Fruit fly (Drosophila melanogaster): ENCODE measurements around the gene crn.

The crn gene

dm6 chrX:2258602-2259233 lies 8.9 kb upstream of the crn start (continued):
- no peak for TF ChIP-seq CrebB (tag; optimal IDR thresholded peaks at IDR 0.05)
- TF ChIP-seq Xrp1 (GFP tag; IDR thresholded peaks at IDR 0.05): no peak
- TF ChIP-seq Fer1 (GFP tag; optimal IDR thresholded peaks at IDR 0.05): peak; percentile 18
- no peak for TF ChIP-seq CG6175 (GFP tag; IDR thresholded peaks at IDR 0.05)
- no peak for TF ChIP-seq CG12744 (GFP tag; optimal IDR thresholded peaks at IDR 0.05)
- peak; percentile 54 for TF ChIP-seq Ets97D (GFP tag; optimal IDR thresholded peaks at IDR 0.05)
- TF ChIP-seq CG18262 (tag; optimal IDR thresholded peaks at IDR 0.05): no peak
- TF ChIP-seq CG15011 (GFP tag; optimal IDR thresholded peaks at IDR 0.05): no peak
- peak; percentile 20 for TF ChIP-seq CG2120 (GFP tag; optimal IDR thresholded peaks at IDR 0.05)
- no peak for TF ChIP-seq Hey (tag; optimal IDR thresholded peaks at IDR 0.05)
- TF ChIP-seq Hr51 (GFP tag; optimal IDR thresholded peaks at IDR 0.05): peak in 1 of 2 experiments; percentile 8

dm6 chrX:2255035-2255434 lies 5.3 kb upstream of the crn start:
- peak; percentile 70 for TF ChIP-seq CG1832 (GFP tag; optimal IDR thresholded peaks at IDR 0.05)
- no peak for TF ChIP-seq wdn (GFP tag; IDR thresholded peaks at IDR 0.05)
- TF ChIP-seq CG7839 (tag; optimal IDR thresholded peaks at IDR 0.05): no peak
- no peak for TF ChIP-seq CG16813 (GFP tag; IDR thresholded peaks at IDR 0.05; ENCODE audit: partially characterized antibody)
- no peak for TF ChIP-seq sd (tag; optimal IDR thresholded peaks at IDR 0.05)
- TF ChIP-seq insv (GFP tag; optimal IDR thresholded peaks at IDR 0.05): no peak
- no peak for TF ChIP-seq odd (GFP tag; optimal IDR thresholded peaks at IDR 0.05)
- TF ChIP-seq CG7928 (GFP tag; optimal IDR thresholded peaks at IDR 0.05): no peak
- no peak for TF ChIP-seq CG10147 (GFP tag; optimal IDR thresholded peaks at IDR 0.05)
- TF ChIP-seq sens-2 (GFP tag; IDR thresholded peaks at IDR 0.05): no peak
- no peak for TF ChIP-seq CG13424 (tag; optimal IDR thresholded peaks at IDR 0.05)
- peak; percentile 71 to 95 for TF ChIP-seq Trl (optimal IDR thresholded peaks at IDR 0.05)
- no peak for TF ChIP-seq Trl (GFP tag; optimal IDR thresholded peaks at IDR 0.05)
- TF ChIP-seq Sin3A (optimal IDR thresholded peaks at IDR 0.05): no peak
- no peak for TF ChIP-seq CG4360 (GFP tag; IDR thresholded peaks at IDR 0.05)
- no peak for TF ChIP-seq run (tag; optimal IDR thresholded peaks at IDR 0.05)
- no peak for TF ChIP-seq CG2129 (GFP tag; IDR thresholded peaks at IDR 0.05; ENCODE audit: partially characterized antibody)
- TF ChIP-seq aop (GFP tag; IDR thresholded peaks at IDR 0.05): no peak
- no peak for TF ChIP-seq repo (GFP tag; optimal IDR thresholded peaks at IDR 0.05)
- TF ChIP-seq CHES-1-like (GFP tag; optimal IDR thresholded peaks at IDR 0.05): no peak
- TF ChIP-seq Antp (GFP tag; optimal IDR thresholded peaks at IDR 0.05): no peak
- no peak for TF ChIP-seq CG2116 (GFP tag; optimal IDR thresholded peaks at IDR 0.05)
- no peak for TF ChIP-seq Dad (GFP tag; optimal IDR thresholded peaks at IDR 0.05)
- peak; percentile 38 for TF ChIP-seq yki (optimal IDR thresholded peaks at IDR 0.05)
- no peak for TF ChIP-seq tll (GFP tag; optimal IDR thresholded peaks at IDR 0.05)
- TF ChIP-seq fru (optimal IDR thresholded peaks at IDR 0.05): no peak
- no peak for TF ChIP-seq CG10462 (GFP tag; optimal IDR thresholded peaks at IDR 0.05)
- peak; percentile 29 for TF ChIP-seq Med (GFP tag)

dm6 chrX:2254020-2254626 lies 4.3 kb upstream of the crn start, which contains the start of gene CG3091:
Gene CG3091 (minus strand): TSS chrX:2254197.
- TF ChIP-seq CG15514 (GFP tag; optimal IDR thresholded peaks at IDR 0.05): peak; percentile 24
- peak; percentile 53 for TF ChIP-seq CG34376 (GFP tag; optimal IDR thresholded peaks at IDR 0.05)
- TF ChIP-seq Mad (GFP tag; optimal IDR thresholded peaks at IDR 0.05): no peak
- TF ChIP-seq D19A (tag; optimal IDR thresholded peaks at IDR 0.05): peak; percentile 80
- peak; percentile 40; the same call in 1 of the 2 replicates for TF ChIP-seq Drgx (GFP tag; IDR thresholded peaks at IDR 0.05)
- no peak for TF ChIP-seq Rx (GFP tag; IDR thresholded peaks at IDR 0.05)
- no peak for TF ChIP-seq Usf (GFP tag; optimal IDR thresholded peaks at IDR 0.05)
- TF ChIP-seq eve (GFP tag; optimal IDR thresholded peaks at IDR 0.05): no peak
- 0 out of 4 replicates have a peak, but pooled peaks have one; percentile 44 for TF ChIP-seq chinmo (GFP tag; IDR thresholded peaks at IDR 0.05; ENCODE audit: partially characterized antibody)
- peak; percentile 59 for TF ChIP-seq exex (tag; optimal IDR thresholded peaks at IDR 0.05)
- peak; percentile 54 for TF ChIP-seq Rfx (GFP tag; IDR thresholded peaks at IDR 0.05)
- peak; percentile 16 for TF ChIP-seq CG3281 (GFP tag; optimal IDR thresholded peaks at IDR 0.05)
- TF ChIP-seq CG2120 (GFP tag; optimal IDR thresholded peaks at IDR 0.05): peak; percentile 23
